Worm (Caenorhabditis elegans) whole organism, L4 larva: Measurements from ENCODE around the gene srw-15.

Source experiments
- F10B5.3 ChIP-seq: sonication (generic microtip); optimal IDR thresholded peaks from 2 replicates; lab custom pipeline; 2016; ENCODE audit warnings: mild to moderate bottlenecking, missing genetic modification characterization, missing compliant biosample characterization
- F49E8.2 ChIP-seq: sonication (generic microtip); optimal IDR thresholded peaks from 2 replicates; lab custom pipeline; 2016; ENCODE audit warnings: missing compliant biosample characterization, mild to moderate bottlenecking, missing genetic modification characterization, borderline replicate concordance
- T20F7.1 ChIP-seq: fragments of 200-800 bp; sonication (Bioruptor generic); optimal IDR thresholded peaks from 2 replicates; lab custom pipeline; 2018; ENCODE audit warnings: mild to moderate bottlenecking, missing genetic modification characterization, missing compliant biosample characterization
- Y75B8A.6 ChIP-seq: fragments of 200-800 bp; sonication (Bioruptor generic); IDR thresholded peaks from 2 replicates; pipeline ENCODE4 v1.3.6; 2022; ENCODE audit warnings: missing genetic modification reagents, missing genetic modification characterization, missing compliant biosample characterization
- aha-1 ChIP-seq: fragments of 150-350 bp; peaks from one replicate; lab custom pipeline; 2014; ENCODE audit warnings: missing biosample characterization, missing genetic modification characterization
- ceh-82 ChIP-seq: sonication (generic microtip); optimal IDR thresholded peaks from 2 replicates; lab custom pipeline; 2017; ENCODE audit warnings: missing biosample characterization, missing genetic modification characterization
- ces-1 ChIP-seq: fragments of 150-350 bp; sonication (generic microtip); optimal IDR thresholded peaks from 4 replicates; lab custom pipeline; 2014; ENCODE audit warnings: missing biosample characterization, missing genetic modification reagents, missing genetic modification characterization
- daf-16 ChIP-seq, 3 experiments: sonication (generic microtip); optimal IDR thresholded peaks; 2 replicates each; lab custom pipeline; 2016 to 2017; ENCODE audit warnings: missing genetic modification characterization in 3 of 3, missing genetic modification reagents in 3 of 3, mild to moderate bottlenecking in 2 of 3, missing compliant biosample characterization in 2 of 3, missing biosample characterization in 1 of 3, moderate library complexity in 1 of 3
- daf-8 ChIP-seq: fragments of 200-800 bp; sonication (Bioruptor generic); IDR thresholded peaks from 2 replicates; pipeline ENCODE4 v1.3.6; 2022; ENCODE audit warnings: missing genetic modification characterization, missing compliant biosample characterization
- dmd-6 ChIP-seq: fragments of 200-800 bp; sonication (Bioruptor generic); IDR thresholded peaks from 2 replicates; pipeline ENCODE4 v1.3.6; 2022; ENCODE audit warnings: missing genetic modification reagents, missing genetic modification characterization, missing compliant biosample characterization
- dve-1 ChIP-seq: sonication (generic microtip); optimal IDR thresholded peaks from 2 replicates; lab custom pipeline; 2017; ENCODE audit warnings: antibody characterized with exemption, mild to moderate bottlenecking, missing genetic modification characterization, missing compliant biosample characterization; ENCODE audit not compliant: insufficient read depth
- fos-1 ChIP-seq: fragments of 150-350 bp; optimal IDR thresholded peaks from 2 replicates; lab custom pipeline; 2014; ENCODE audit warnings: missing biosample characterization, missing genetic modification characterization
- hlh-11 ChIP-seq: fragments of 200-800 bp; sonication (Bioruptor generic); optimal IDR thresholded peaks from 2 replicates; lab custom pipeline; 2018; ENCODE audit warnings: mild to moderate bottlenecking, missing genetic modification characterization, missing compliant biosample characterization
- hlh-30 ChIP-seq: sonication (generic microtip); optimal IDR thresholded peaks from 2 replicates; lab custom pipeline; 2017; ENCODE audit warnings: antibody characterized with exemption, mild to moderate bottlenecking, missing genetic modification characterization, missing compliant biosample characterization; ENCODE audit not compliant: insufficient read depth
- hmg-1.1 ChIP-seq: fragments of 200-800 bp; sonication (Bioruptor generic); IDR thresholded peaks from 2 replicates; pipeline ENCODE4 v1.3.6; 2022; ENCODE audit warnings: missing genetic modification reagents, missing genetic modification characterization, missing compliant biosample characterization
- lim-7 ChIP-seq: fragments of 200-800 bp; sonication (Bioruptor generic); IDR thresholded peaks from 2 replicates; pipeline ENCODE4 v1.3.6; 2022; ENCODE audit warnings: missing genetic modification characterization, missing compliant biosample characterization
- lin-38 ChIP-seq: fragments of 200-800 bp; sonication (Bioruptor generic); IDR thresholded peaks from 2 replicates; pipeline ENCODE4 v1.3.6; 2022; ENCODE audit warnings: missing genetic modification reagents, missing genetic modification characterization, missing compliant biosample characterization
- lir-3 ChIP-seq: sonication (generic microtip); optimal IDR thresholded peaks from 2 replicates; lab custom pipeline; 2016; ENCODE audit warnings: mild to moderate bottlenecking, missing genetic modification characterization, missing compliant biosample characterization
- madf-5 ChIP-seq, 2 experiments: fragments of 200-800 bp; sonication (Bioruptor generic); IDR thresholded peaks; 2 replicates each; pipeline ENCODE4 v1.3.6; 2022; ENCODE audit warnings: missing compliant biosample characterization in 2 of 2, missing genetic modification characterization in 2 of 2
- mep-1 ChIP-seq: fragments of 150-350 bp; sonication (generic microtip); optimal IDR thresholded peaks from 3 replicates; lab custom pipeline; 2014; ENCODE audit warnings: missing biosample characterization, missing genetic modification characterization
- mes-2 ChIP-seq: sonication (generic microtip); optimal IDR thresholded peaks from 2 replicates; lab custom pipeline; 2016; ENCODE audit warnings: missing genotype, mild to moderate bottlenecking, missing genetic modification characterization, missing compliant biosample characterization; ENCODE audit not compliant: poor library complexity, severe bottlenecking
- mxl-3 ChIP-seq: fragments of 200-800 bp; sonication (Bioruptor generic); optimal IDR thresholded peaks from 2 replicates; lab custom pipeline; 2018; ENCODE audit warnings: mild to moderate bottlenecking, missing genetic modification characterization, missing compliant biosample characterization
- nhr-102 ChIP-seq: sonication (generic microtip); optimal IDR thresholded peaks from 2 replicates; lab custom pipeline; 2016; ENCODE audit warnings: mild to moderate bottlenecking, missing genetic modification characterization, moderate library complexity, missing compliant biosample characterization
- nhr-28 ChIP-seq: fragments of 150-350 bp; optimal IDR thresholded peaks from 2 replicates; lab custom pipeline; 2014; ENCODE audit warnings: missing biosample characterization, missing genetic modification characterization
- nhr-41 ChIP-seq: fragments of 200-800 bp; sonication (Bioruptor generic); IDR thresholded peaks from 2 replicates; pipeline ENCODE4 v1.3.6; 2022; ENCODE audit warnings: missing genetic modification reagents, missing genetic modification characterization, missing compliant biosample characterization
- nhr-6 ChIP-seq: fragments of 150-350 bp; optimal IDR thresholded peaks from 2 replicates; lab custom pipeline; 2014; ENCODE audit warnings: missing biosample characterization, missing genetic modification characterization
- nhr-77 ChIP-seq: fragments of 150-350 bp; optimal IDR thresholded peaks from 2 replicates; lab custom pipeline; 2014; ENCODE audit warnings: missing biosample characterization, missing genetic modification characterization
- pha-4 ChIP-seq, 2 experiments: fragments of 150-350 bp in 1 of 2; fragments of 200-800 bp in 1 of 2; sonication (Bioruptor generic) in 1 of 2; IDR thresholded peaks in 1 of 2; optimal IDR thresholded peaks in 1 of 2; 2 replicates each; pipeline versions ENCODE4 v1.3.6 to Lab custom; 2014 to 2022; ENCODE audit warnings: missing genetic modification characterization in 2 of 2, missing genetic modification reagents in 2 of 2, missing biosample characterization in 1 of 2, missing compliant biosample characterization in 1 of 2
- php-3 ChIP-seq: fragments of 200-800 bp; sonication (Bioruptor generic); IDR thresholded peaks from 2 replicates; pipeline ENCODE4 v1.3.6; 2022; ENCODE audit warnings: missing genetic modification reagents, missing genetic modification characterization, missing compliant biosample characterization
- pqm-1 ChIP-seq: sonication (generic microtip); optimal IDR thresholded peaks from 2 replicates; lab custom pipeline; 2017; ENCODE audit warnings: missing biosample characterization, missing genetic modification characterization
- set-16 ChIP-seq: fragments of 200-800 bp; sonication (Bioruptor generic); IDR thresholded peaks from 2 replicates; pipeline ENCODE4 v1.3.6; 2022; ENCODE audit warnings: missing genetic modification reagents, missing genetic modification characterization, missing compliant biosample characterization
- spr-3 ChIP-seq: fragments of 200-800 bp; sonication (Bioruptor generic); optimal IDR thresholded peaks from 2 replicates; lab custom pipeline; 2018; ENCODE audit warnings: mild to moderate bottlenecking, missing genetic modification characterization, missing compliant biosample characterization
- unc-39 ChIP-seq: sonication (generic microtip); optimal IDR thresholded peaks from 2 replicates; lab custom pipeline; 2017; ENCODE audit warnings: missing biosample characterization, missing genetic modification characterization
- unc-62 ChIP-seq, 3 experiments: fragments of 150-350 bp in 1 of 3; sonication (generic microtip); optimal IDR thresholded peaks in 2 of 3; peaks in 1 of 3; 1 replicate in 1 of 3; 2 replicates in 2 of 3; lab custom pipeline; 2014 to 2017; ENCODE audit warnings: missing biosample characterization in 3 of 3, missing genetic modification characterization in 3 of 3, missing genetic modification reagents in 3 of 3, missing genotype in 1 of 3
- zfp-2 ChIP-seq: sonication (generic microtip); optimal IDR thresholded peaks from 2 replicates; lab custom pipeline; 2016; ENCODE audit warnings: mild to moderate bottlenecking, missing genetic modification characterization, missing compliant biosample characterization
- zfp-3 ChIP-seq: fragments of 200-800 bp; sonication (Bioruptor generic); conservative IDR thresholded peaks from 2 replicates; pipeline ENCODE4 v1.3.6; 2022; ENCODE audit warnings: missing genetic modification reagents, missing genetic modification characterization, missing compliant biosample characterization
- zip-11 ChIP-seq: fragments of 200-800 bp; sonication (Bioruptor generic); IDR thresholded peaks from 2 replicates; pipeline ENCODE4 v1.3.6; 2022; ENCODE audit warnings: missing genetic modification characterization, missing compliant biosample characterization
- ztf-11 ChIP-seq: fragments of 150-350 bp; optimal IDR thresholded peaks from 2 replicates; lab custom pipeline; 2014; ENCODE audit warnings: missing biosample characterization, missing genetic modification characterization
- ztf-7 ChIP-seq: fragments of 150-350 bp; optimal IDR thresholded peaks from 2 replicates; lab custom pipeline; 2014; ENCODE audit warnings: missing biosample characterization, missing genetic modification characterization

Gene srw-15

ce11 chrV:15192377-15192776 lies 38.0 kb upstream of the srw-15 start, which contains the start of gene plc-2:
plc-2 (plus strand) TSS chrV:15192572.
- TF ChIP-seq zfp-3 (GFP tag; lab: Robert Waterston, UW), result no peak
- TF ChIP-seq pqm-1 (tag; lab: Kevin White, UChicago), result peak; percentile 84
- peak; percentile 82 for TF ChIP-seq nhr-28
- TF ChIP-seq ztf-7 (tag; lab: Kevin White, UChicago), result no peak
- TF ChIP-seq hmg-1.1 (GFP tag; lab: Robert Waterston, UW), result no peak
- TF ChIP-seq nhr-77 (tag; lab: Kevin White, UChicago), result peak; percentile 31
- peak; percentile 24 for TF ChIP-seq mxl-3 (GFP tag; lab: Kevin White, UChicago)
- TF ChIP-seq hlh-30 (tag; lab: Kevin White, UChicago), result peak; percentile 44
- TF ChIP-seq mes-2 (tag; lab: Kevin White, UChicago), result peak; percentile 35
- TF ChIP-seq F10B5.3, result no peak
- no peak for TF ChIP-seq Y75B8A.6
- no peak for TF ChIP-seq set-16 (GFP tag; lab: Robert Waterston, UW)
- peak; percentile 81 for TF ChIP-seq nhr-6
- TF ChIP-seq dmd-6 (GFP tag; lab: Robert Waterston, UW), result peak; percentile 76
- TF ChIP-seq mep-1 (tag; lab: Kevin White, UChicago), result peak; percentile 13
- TF ChIP-seq nhr-41 (GFP tag; lab: Robert Waterston, UW), result no peak
- TF ChIP-seq ces-1 (GFP tag; lab: Kevin White, UChicago), result no peak
- TF ChIP-seq unc-62 (GFP tag; optimal IDR thresholded peaks at IDR 0.05 in 1 of 2; lab: Kevin White, UChicago), result peak in 1 of 2 experiments; percentile 13
- no peak for TF ChIP-seq unc-62 (tag; optimal IDR thresholded peaks at IDR 0.05; lab: Kevin White, UChicago)
- TF ChIP-seq hlh-11, result peak; percentile 88
- no peak for TF ChIP-seq pha-4 (GFP tag; IDR thresholded peaks at IDR 0.05; lab: Robert Waterston, UW)
- peak; percentile 32 for TF ChIP-seq pha-4 (tag; optimal IDR thresholded peaks at IDR 0.05; lab: Kevin White, UChicago)
- TF ChIP-seq lir-3 (tag; lab: Kevin White, UChicago), result no peak
- no peak for TF ChIP-seq F49E8.2 (tag; lab: Kevin White, UChicago)
- no peak for TF ChIP-seq ceh-82
- no peak for TF ChIP-seq daf-16 (GFP tag; optimal IDR thresholded peaks at IDR 0.05; lab: Kevin White, UChicago)
- peak; percentile 44 for TF ChIP-seq daf-16 (tag; optimal IDR thresholded peaks at IDR 0.05; lab: Kevin White, UChicago)
- peak; percentile 35; the same call in 1 of the 2 replicates for TF ChIP-seq lin-38 (GFP tag; lab: Robert Waterston, UW)
- TF ChIP-seq dve-1, result peak; percentile 78

ce11 chrV:15193909-15194308 lies 36.4 kb upstream of the srw-15 start, which contains the start of gene Y75B12B.13:
Y75B12B.13 (minus strand) TSS chrV:15194009.
- TF ChIP-seq madf-5 (GFP tag; IDR thresholded peaks at IDR 0.05; lab: Robert Waterston, UW), result no peak
- TF ChIP-seq php-3 (GFP tag; lab: Robert Waterston, UW), result no peak
- TF ChIP-seq zfp-2 (tag; lab: Kevin White, UChicago), result no peak
- TF ChIP-seq fos-1 (tag; lab: Kevin White, UChicago), result no peak
- TF ChIP-seq zip-11 (GFP tag; lab: Robert Waterston, UW), result no peak
- no peak for TF ChIP-seq aha-1
- TF ChIP-seq T20F7.1 (GFP tag; lab: Kevin White, UChicago), result no peak
- TF ChIP-seq mes-2 (tag; lab: Kevin White, UChicago), result no peak
- no peak for TF ChIP-seq spr-3 (GFP tag; lab: Kevin White, UChicago)
- no peak for TF ChIP-seq unc-39 (tag; lab: Kevin White, UChicago)
- TF ChIP-seq ztf-11, result no peak
- TF ChIP-seq lim-7 (GFP tag; lab: Robert Waterston, UW), result no peak
- no peak for TF ChIP-seq nhr-102 (tag; lab: Kevin White, UChicago)
- TF ChIP-seq mxl-3 (GFP tag; lab: Kevin White, UChicago), result no peak
- TF ChIP-seq pha-4 (GFP tag; IDR thresholded peaks at IDR 0.05; lab: Robert Waterston, UW), result no peak
- TF ChIP-seq pha-4 (tag; optimal IDR thresholded peaks at IDR 0.05; lab: Kevin White, UChicago), result no peak
- TF ChIP-seq daf-8, result no peak
- TF ChIP-seq, all 104 proteins: peak for 0
